Fruit fly (Drosophila melanogaster) whole organism, prepupa: ENCODE measurements around the gene CG6765.
A peak's percentile ranks its signal among the peaks of the same experiment; 100 is the strongest.

ENCODE experiments used
- Blimp-1 ChIP-seq: fragments of 200-800 bp; sonication (Bioruptor generic); optimal IDR thresholded peaks from 3 replicates; lab custom pipeline; 2017; ENCODE audit warnings: missing biosample characterization, missing genetic modification characterization, mild to moderate bottlenecking, moderate library complexity, missing genetic modification reagents
- CG10631 ChIP-seq: fragments of 200-800 bp; sonication (Bioruptor generic); optimal IDR thresholded peaks from 2 replicates; lab custom pipeline; 2016; ENCODE audit warnings: missing biosample characterization, missing genetic modification characterization
- CG1621 ChIP-seq: fragments of 200-800 bp; sonication (Bioruptor generic); optimal IDR thresholded peaks from 3 replicates; lab custom pipeline; 2018; ENCODE audit warnings: missing biosample characterization, mild to moderate bottlenecking, missing genetic modification characterization
- CG34406 ChIP-seq: fragments of 200-800 bp; sonication (Bioruptor generic); optimal IDR thresholded peaks from 3 replicates; lab custom pipeline; 2016; ENCODE audit warnings: missing biosample characterization, missing genetic modification characterization
- CG6276 ChIP-seq: fragments of 200-800 bp; sonication (Bioruptor generic); optimal IDR thresholded peaks from 2 replicates; lab custom pipeline; 2017; ENCODE audit warnings: missing biosample characterization, mild to moderate bottlenecking, missing genetic modification characterization
- Ets96B ChIP-seq: fragments of 200-800 bp; optimal IDR thresholded peaks from 2 replicates; lab custom pipeline; 2019; ENCODE audit warnings: missing biosample characterization, mild to moderate bottlenecking, missing genetic modification characterization, moderate library complexity
- Gug ChIP-seq: fragments of 200-800 bp; sonication (Bioruptor generic); IDR thresholded peaks from 2 replicates; pipeline ENCODE4 v1.3.6; 2022; ENCODE audit warnings: missing biosample characterization, missing genetic modification characterization
- OdsH ChIP-seq: fragments of 200-800 bp; sonication (Bioruptor generic); optimal IDR thresholded peaks from 3 replicates; lab custom pipeline; 2016; ENCODE audit warnings: missing biosample characterization, missing genetic modification characterization
- fd59A ChIP-seq: fragments of 200-800 bp; sonication (Bioruptor generic); optimal IDR thresholded peaks from 2 replicates; lab custom pipeline; 2017; ENCODE audit warnings: missing biosample characterization, mild to moderate bottlenecking, missing genetic modification characterization, missing genetic modification reagents

DNA sequence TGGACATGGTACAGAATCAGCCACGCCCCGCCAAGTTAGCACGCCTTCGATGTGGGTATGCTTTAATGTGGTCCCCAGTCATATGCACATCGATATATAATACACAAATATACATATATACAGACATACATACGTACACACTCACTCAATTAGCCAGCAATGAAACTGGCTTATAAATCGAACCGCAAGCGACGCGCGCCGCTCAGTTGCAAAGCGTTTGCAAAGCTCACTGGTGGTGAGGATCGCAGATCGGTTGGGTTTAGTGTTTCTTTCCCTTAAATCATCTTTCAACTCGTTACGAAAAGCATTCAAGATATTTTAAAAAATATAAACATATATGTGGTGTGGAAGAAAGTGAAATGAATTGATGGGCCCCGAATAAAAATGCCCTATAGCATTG lies 16.0 kb downstream of the CG6765 start:
- TF ChIP-seq Ets96B (tag; lab: Kevin White, UChicago) = no peak
- no peak for TF ChIP-seq CG10631 (GFP tag; lab: Kevin White, UChicago)
- TF ChIP-seq CG6276 (GFP tag; lab: Kevin White, UChicago) = no peak
- TF ChIP-seq Blimp-1 (GFP tag; lab: Kevin White, UChicago) = peak; percentile 3
- no peak for TF ChIP-seq OdsH (GFP tag; lab: Kevin White, UChicago)
- TF ChIP-seq Gug (GFP tag; lab: Robert Waterston, UW) = no peak
- no peak for TF ChIP-seq fd59A (GFP tag; lab: Kevin White, UChicago)
- TF ChIP-seq CG1621 (tag; lab: Kevin White, UChicago) = no peak
- no peak for TF ChIP-seq CG34406 (GFP tag; lab: Kevin White, UChicago)
